Worm (Caenorhabditis elegans) whole organism, late embryonic: Measurements from ENCODE around the gene T17A3.12.

Source experiments
- C38D4.7 ChIP-seq: fragments of 200-800 bp; sonication (Bioruptor generic); optimal IDR thresholded peaks from 2 replicates; lab custom pipeline; 2018; ENCODE audit warnings: mild to moderate bottlenecking, missing genetic modification characterization, moderate library complexity, missing compliant biosample characterization
- F13H6.1 ChIP-seq: sonication (generic microtip); optimal IDR thresholded peaks from 2 replicates; lab custom pipeline; 2016; ENCODE audit warnings: missing genetic modification characterization, missing compliant biosample characterization
- K02D7.2 ChIP-seq: sonication (generic microtip); optimal IDR thresholded peaks from 2 replicates; lab custom pipeline; 2017; ENCODE audit warnings: mild to moderate bottlenecking, missing genetic modification characterization, missing compliant biosample characterization
- K09A11.1 ChIP-seq: sonication (generic microtip); optimal IDR thresholded peaks from 2 replicates; lab custom pipeline; 2017; ENCODE audit warnings: antibody characterized with exemption, mild to moderate bottlenecking, missing genetic modification characterization, missing compliant biosample characterization; ENCODE audit not compliant: insufficient read depth
- ama-1 ChIP-seq: fragments of 150-350 bp; optimal IDR thresholded peaks from 2 replicates; lab custom pipeline; 2014
- ceh-14 ChIP-seq: sonication (generic microtip); optimal IDR thresholded peaks from 2 replicates; lab custom pipeline; 2016; ENCODE audit warnings: missing genotype, missing genetic modification characterization, missing compliant biosample characterization
- ceh-19 ChIP-seq: fragments of 200-800 bp; sonication (Bioruptor generic); optimal IDR thresholded peaks from 2 replicates; lab custom pipeline; 2018; ENCODE audit warnings: mild to moderate bottlenecking, missing genetic modification characterization, missing compliant biosample characterization
- ceh-22 ChIP-seq: sonication (generic microtip); optimal IDR thresholded peaks from 2 replicates; lab custom pipeline; 2017; ENCODE audit warnings: missing biosample characterization, missing genetic modification characterization
- ceh-24 ChIP-seq: sonication (generic microtip); optimal IDR thresholded peaks from 2 replicates; lab custom pipeline; 2016; ENCODE audit warnings: mild to moderate bottlenecking, missing genetic modification characterization, missing compliant biosample characterization
- ceh-30 ChIP-seq: fragments of 150-350 bp; optimal IDR thresholded peaks from 2 replicates; lab custom pipeline; 2014; ENCODE audit warnings: missing biosample characterization, missing genetic modification characterization
- ceh-34 ChIP-seq: sonication (generic microtip); optimal IDR thresholded peaks from 2 replicates; lab custom pipeline; 2016; ENCODE audit warnings: mild to moderate bottlenecking, missing genetic modification characterization, missing compliant biosample characterization
- dve-1 ChIP-seq: sonication (generic microtip); optimal IDR thresholded peaks from 2 replicates; lab custom pipeline; 2017; ENCODE audit warnings: antibody characterized with exemption, mild to moderate bottlenecking, missing genetic modification characterization, missing compliant biosample characterization
- fkh-10 ChIP-seq: fragments of 150-350 bp; optimal IDR thresholded peaks from 2 replicates; lab custom pipeline; 2014; ENCODE audit warnings: missing biosample characterization, missing genetic modification reagents, missing genetic modification characterization
- fkh-6 ChIP-seq: sonication (generic microtip); optimal IDR thresholded peaks from 2 replicates; lab custom pipeline; 2016; ENCODE audit warnings: missing genetic modification characterization, missing compliant biosample characterization
- hlh-13 ChIP-seq: fragments of 200-800 bp; sonication (Bioruptor generic); optimal IDR thresholded peaks from 2 replicates; lab custom pipeline; 2018; ENCODE audit warnings: mild to moderate bottlenecking, missing genetic modification characterization, missing compliant biosample characterization
- hlh-6 ChIP-seq: sonication (generic microtip); optimal IDR thresholded peaks from 2 replicates; lab custom pipeline; 2016; ENCODE audit warnings: missing genotype, missing genetic modification characterization, missing compliant biosample characterization
- lim-6 ChIP-seq: sonication (generic microtip); optimal IDR thresholded peaks from 2 replicates; lab custom pipeline; 2016; ENCODE audit warnings: missing genetic modification characterization, missing compliant biosample characterization
- mec-3 ChIP-seq: sonication (generic microtip); optimal IDR thresholded peaks from 2 replicates; lab custom pipeline; 2016; ENCODE audit warnings: borderline replicate concordance, missing genetic modification characterization, missing compliant biosample characterization
- nfya-1 ChIP-seq: sonication (generic microtip); optimal IDR thresholded peaks from 2 replicates; lab custom pipeline; 2017; ENCODE audit warnings: missing genetic modification characterization, mild to moderate bottlenecking, missing compliant biosample characterization, antibody characterized with exemption, moderate library complexity
- nhr-11 ChIP-seq: fragments of 150-350 bp; optimal IDR thresholded peaks from 2 replicates; lab custom pipeline; 2014; ENCODE audit warnings: missing biosample characterization, missing genetic modification characterization
- npax-4 ChIP-seq: sonication (generic microtip); optimal IDR thresholded peaks from 2 replicates; lab custom pipeline; 2016; ENCODE audit warnings: missing genetic modification characterization, missing compliant biosample characterization
- odd-2 ChIP-seq: sonication (generic microtip); optimal IDR thresholded peaks from 2 replicates; lab custom pipeline; 2017; ENCODE audit warnings: antibody characterized with exemption, mild to moderate bottlenecking, missing genetic modification characterization, missing compliant biosample characterization
- pag-3 ChIP-seq: sonication (generic microtip); optimal IDR thresholded peaks from 2 replicates; lab custom pipeline; 2016; ENCODE audit warnings: missing compliant biosample characterization, missing genetic modification characterization, borderline replicate concordance
- pha-2 ChIP-seq: sonication (generic microtip); optimal IDR thresholded peaks from 2 replicates; lab custom pipeline; 2017; ENCODE audit warnings: mild to moderate bottlenecking, missing genetic modification characterization, missing compliant biosample characterization
- pqm-1 ChIP-seq: sonication (generic microtip); optimal IDR thresholded peaks from 2 replicates; lab custom pipeline; 2016; ENCODE audit warnings: missing genetic modification characterization, missing compliant biosample characterization
- pros-1 ChIP-seq: fragments of 150-350 bp; optimal IDR thresholded peaks from 2 replicates; lab custom pipeline; 2014; ENCODE audit warnings: missing biosample characterization, missing genetic modification reagents, missing genetic modification characterization
- ref-2 ChIP-seq: sonication (generic microtip); optimal IDR thresholded peaks from 2 replicates; lab custom pipeline; 2016; ENCODE audit warnings: missing genetic modification characterization, missing compliant biosample characterization
- rnt-1 ChIP-seq: sonication (generic microtip); optimal IDR thresholded peaks from 2 replicates; lab custom pipeline; 2016; ENCODE audit warnings: missing genetic modification characterization, missing compliant biosample characterization
- tbx-2 ChIP-seq: sonication (generic microtip); optimal IDR thresholded peaks from 2 replicates; lab custom pipeline; 2016; ENCODE audit warnings: missing genetic modification characterization, missing compliant biosample characterization
- ttx-3 ChIP-seq: sonication (generic microtip); optimal IDR thresholded peaks from 2 replicates; lab custom pipeline; 2016; ENCODE audit warnings: missing genetic modification reagents, missing genetic modification characterization, missing compliant biosample characterization
- unc-3 ChIP-seq, 2 experiments: fragments of 200-800 bp in 1 of 2; sonication (Bioruptor generic) in 1 of 2; sonication (generic microtip) in 1 of 2; conservative IDR thresholded peaks in 1 of 2; optimal IDR thresholded peaks in 1 of 2; 2 replicates each; pipeline versions ENCODE4 v1.3.6 to Lab custom; 2016 to 2022; ENCODE audit warnings: missing compliant biosample characterization in 2 of 2, missing genetic modification characterization in 2 of 2, missing genetic modification reagents in 1 of 2
- zip-5 ChIP-seq: sonication (generic microtip); optimal IDR thresholded peaks from 2 replicates; lab custom pipeline; 2016; ENCODE audit warnings: missing genetic modification characterization, missing compliant biosample characterization
- ztf-16 ChIP-seq: sonication (generic microtip); optimal IDR thresholded peaks from 2 replicates; lab custom pipeline; 2017; ENCODE audit warnings: missing genetic modification characterization, missing compliant biosample characterization

T17A3.12 gene

DNA sequence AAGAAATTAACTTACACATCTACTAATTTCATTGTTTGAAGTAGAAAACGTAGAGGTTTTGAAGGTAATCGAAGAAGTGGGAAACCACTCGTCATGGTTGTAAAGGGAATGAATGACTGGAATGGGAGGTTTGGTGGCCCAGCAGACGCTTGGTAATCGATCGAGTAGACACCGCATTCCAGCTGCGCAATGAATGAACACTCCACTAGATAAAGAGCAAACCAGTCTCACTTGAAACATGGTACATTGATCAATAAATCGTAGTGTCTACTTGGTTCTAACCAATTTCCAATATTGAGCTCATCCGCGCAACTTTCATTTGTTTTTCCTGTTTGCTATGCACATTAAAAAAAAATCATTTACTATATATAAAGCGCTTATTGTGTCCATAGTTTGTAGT is 1.4 kb upstream of the T17A3.12 start, which contains the start of gene fbxb-84:
Gene fbxb-84, minus strand, starts transcription at position 101 of the 400 bp plus-strand sequence.
- no peak for TF ChIP-seq ceh-34 (tag; lab: Kevin White, UChicago)
- TF ChIP-seq ztf-16 (tag; lab: Kevin White, UChicago): no peak
- TF ChIP-seq rnt-1 (tag; lab: Kevin White, UChicago): no peak
- no peak for TF ChIP-seq lim-6 (tag; lab: Kevin White, UChicago)
- no peak for TF ChIP-seq ceh-22 (tag; lab: Kevin White, UChicago)
- TF ChIP-seq nfya-1 (tag; lab: Kevin White, UChicago): no peak
- TF ChIP-seq tbx-2 (tag; lab: Kevin White, UChicago): no peak
- TF ChIP-seq K02D7.2: no peak
- TF ChIP-seq fkh-6 (tag; lab: Kevin White, UChicago): no peak
- TF ChIP-seq pha-2 (tag; lab: Kevin White, UChicago): no peak
- no peak for TF ChIP-seq ceh-24 (tag; lab: Kevin White, UChicago)
- no peak for TF ChIP-seq pag-3 (tag; lab: Kevin White, UChicago)
- TF ChIP-seq npax-4 (tag; lab: Kevin White, UChicago): no peak
- no peak for TF ChIP-seq mec-3 (tag; lab: Kevin White, UChicago)

- TF ChIP-seq ztf-16 (tag; lab: Kevin White, UChicago) (no peak), pqm-1 (tag; lab: Kevin White, UChicago) (no peak), hlh-6 (no peak), ref-2 (tag; lab: Kevin White, UChicago) (no peak), F13H6.1 (no peak), pros-1 (no peak), ceh-34 (tag; lab: Kevin White, UChicago) (no peak), ceh-30 (tag; lab: Kevin White, UChicago) (no peak), ama-1 (lab: Kevin White, UChicago) (no peak), nhr-11 (tag; lab: Kevin White, UChicago) (no peak), ceh-19 (GFP tag; lab: Kevin White, UChicago) (no peak), hlh-13 (no peak), pha-2 (tag; lab: Kevin White, UChicago) (no peak)
Observed at ce11 chrIII:143121-143520, 1.9 kb downstream of the T17A3.12 start, which contains the start of gene fbxb-82. TSS of gene fbxb-82 (minus strand) at chrIII:143221.

ce11 chrIII:140904-141303 is 4.1 kb downstream of the T17A3.12 start, which contains the start of gene fbxb-81:
TSS of gene fbxb-81 (minus strand) at chrIII:141217.
- TF ChIP-seq K09A11.1 (no peak), ttx-3 (tag; lab: Kevin White, UChicago) (no peak), C38D4.7 (GFP tag; lab: Kevin White, UChicago) (no peak), odd-2 (no peak), mec-3 (tag; lab: Kevin White, UChicago) (no peak), fkh-10 (GFP tag; lab: Kevin White, UChicago) (no peak), pros-1 (no peak), zip-5 (no peak), rnt-1 (tag; lab: Kevin White, UChicago) (no peak)
- TF ChIP-seq, all 69 proteins: peak for 0

DNA sequence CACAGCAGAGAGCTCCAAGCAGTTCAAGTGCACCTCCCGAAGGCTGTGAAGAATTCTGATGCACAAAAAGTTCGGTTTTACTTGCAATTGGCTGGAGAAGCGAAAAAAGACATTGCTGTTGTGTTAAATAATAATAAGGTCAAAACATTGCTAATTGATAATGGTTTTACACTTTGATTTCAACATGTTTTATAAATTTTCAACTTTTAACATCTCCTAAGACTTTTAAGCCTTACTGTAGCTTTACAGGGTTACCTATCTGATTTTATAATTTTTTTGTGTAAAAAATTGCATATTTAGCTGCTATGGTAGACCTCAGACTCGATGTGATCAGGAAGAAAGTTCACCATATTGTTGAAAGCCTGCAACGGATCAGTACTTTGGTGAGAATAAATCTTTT is 10.8 kb downstream of the T17A3.12 start, which contains the start of gene pals-25:
Gene pals-25, plus strand, starts transcription at position 301 of the 400 bp plus-strand sequence.
- TF ChIP-seq unc-3 (GFP tag; conservative IDR thresholded peaks at IDR 0.05; lab: Robert Waterston, UW) (no peak), unc-3 (tag; optimal IDR thresholded peaks at IDR 0.05; lab: Kevin White, UChicago) (no peak), odd-2 (no peak), dve-1 (tag; lab: Kevin White, UChicago) (no peak), ceh-34 (tag; lab: Kevin White, UChicago) (no peak), fkh-6 (tag; lab: Kevin White, UChicago) (no peak), tbx-2 (tag; lab: Kevin White, UChicago) (no peak), ceh-14 (tag; lab: Kevin White, UChicago) (no peak), ceh-19 (GFP tag; lab: Kevin White, UChicago) (no peak), pros-1 (no peak), hlh-6 (no peak)
